Worm (Caenorhabditis elegans) whole organism, L4 larva: ENCODE measurements around the gene C01G6.4.

Source experiments
- F10B5.3 ChIP-seq: sonication (generic microtip); optimal IDR thresholded peaks from 2 replicates; lab custom pipeline; 2016; ENCODE audit warnings: mild to moderate bottlenecking, missing genetic modification characterization, missing compliant biosample characterization
- T26A8.4 ChIP-seq: fragments of 200-800 bp; sonication (Bioruptor generic); IDR thresholded peaks from 2 replicates; pipeline ENCODE4 v1.3.6; 2022; ENCODE audit warnings: missing genetic modification characterization, missing compliant biosample characterization
- Y75B8A.6 ChIP-seq: fragments of 200-800 bp; sonication (Bioruptor generic); IDR thresholded peaks from 2 replicates; pipeline ENCODE4 v1.3.6; 2022; ENCODE audit warnings: missing genetic modification reagents, missing genetic modification characterization, missing compliant biosample characterization
- ZK337.2 ChIP-seq: fragments of 200-800 bp; sonication (Bioruptor generic); IDR thresholded peaks from 2 replicates; pipeline ENCODE4 v1.3.6; 2022; ENCODE audit warnings: missing genetic modification reagents, missing genetic modification characterization, missing compliant biosample characterization
- ZK546.5 ChIP-seq, 2 experiments: sonication (generic microtip); optimal IDR thresholded peaks; 2 replicates each; lab custom pipeline; 2017; ENCODE audit warnings: missing biosample characterization in 2 of 2, missing genetic modification characterization in 2 of 2
- aha-1 ChIP-seq: fragments of 150-350 bp; peaks from one replicate; lab custom pipeline; 2014; ENCODE audit warnings: missing biosample characterization, missing genetic modification characterization
- aly-2 ChIP-seq: sonication (generic microtip); optimal IDR thresholded peaks from 2 replicates; lab custom pipeline; 2018; ENCODE audit warnings: missing biosample characterization, missing genetic modification characterization
- attf-4 ChIP-seq: sonication (generic microtip); optimal IDR thresholded peaks from 3 replicates; lab custom pipeline; 2017; ENCODE audit warnings: missing biosample characterization, missing genetic modification characterization
- ceh-20 ChIP-seq: fragments of 200-800 bp; sonication (Bioruptor generic); IDR thresholded peaks from 2 replicates; pipeline ENCODE4 v1.3.6; 2022; ENCODE audit warnings: missing genetic modification reagents, missing genetic modification characterization, missing compliant biosample characterization
- ceh-32 ChIP-seq: sonication (generic microtip); optimal IDR thresholded peaks from 2 replicates; lab custom pipeline; 2016; ENCODE audit warnings: mild to moderate bottlenecking, missing genetic modification characterization, missing compliant biosample characterization; ENCODE audit not compliant: poor library complexity
- ceh-82 ChIP-seq: sonication (generic microtip); optimal IDR thresholded peaks from 2 replicates; lab custom pipeline; 2017; ENCODE audit warnings: missing biosample characterization, missing genetic modification characterization
- daf-12 ChIP-seq: fragments of 150-350 bp; optimal IDR thresholded peaks from 2 replicates; lab custom pipeline; 2014; ENCODE audit warnings: missing biosample characterization, missing genetic modification reagents, missing genetic modification characterization
- fos-1 ChIP-seq: fragments of 150-350 bp; optimal IDR thresholded peaks from 2 replicates; lab custom pipeline; 2014; ENCODE audit warnings: missing biosample characterization, missing genetic modification characterization
- gei-8 ChIP-seq: fragments of 200-800 bp; sonication (Bioruptor generic); optimal IDR thresholded peaks from 2 replicates; lab custom pipeline; 2018; ENCODE audit warnings: mild to moderate bottlenecking, missing genetic modification characterization, missing compliant biosample characterization
- hlh-11 ChIP-seq: fragments of 200-800 bp; sonication (Bioruptor generic); optimal IDR thresholded peaks from 2 replicates; lab custom pipeline; 2018; ENCODE audit warnings: mild to moderate bottlenecking, missing genetic modification characterization, missing compliant biosample characterization
- hlh-30 ChIP-seq: sonication (generic microtip); optimal IDR thresholded peaks from 2 replicates; lab custom pipeline; 2017; ENCODE audit warnings: antibody characterized with exemption, mild to moderate bottlenecking, missing genetic modification characterization, missing compliant biosample characterization; ENCODE audit not compliant: insufficient read depth
- jun-1 ChIP-seq: fragments of 150-350 bp; optimal IDR thresholded peaks from 2 replicates; lab custom pipeline; 2014; ENCODE audit warnings: missing biosample characterization, missing genetic modification reagents, missing genetic modification characterization
- lim-7 ChIP-seq: fragments of 200-800 bp; sonication (Bioruptor generic); IDR thresholded peaks from 2 replicates; pipeline ENCODE4 v1.3.6; 2022; ENCODE audit warnings: missing genetic modification characterization, missing compliant biosample characterization
- lin-15B ChIP-seq: fragments of 150-350 bp; sonication (generic microtip); optimal IDR thresholded peaks from 3 replicates; lab custom pipeline; 2014; ENCODE audit warnings: missing biosample characterization, missing genetic modification characterization
- madf-5 ChIP-seq, 2 experiments: fragments of 200-800 bp; sonication (Bioruptor generic); IDR thresholded peaks; 2 replicates each; pipeline ENCODE4 v1.3.6; 2022; ENCODE audit warnings: missing compliant biosample characterization in 2 of 2, missing genetic modification characterization in 2 of 2
- mdt-29 ChIP-seq: fragments of 200-800 bp; sonication (Bioruptor generic); IDR thresholded peaks from 2 replicates; pipeline ENCODE4 v1.3.6; 2022; ENCODE audit warnings: missing genetic modification reagents, missing genetic modification characterization, missing compliant biosample characterization
- mes-2 ChIP-seq: sonication (generic microtip); optimal IDR thresholded peaks from 2 replicates; lab custom pipeline; 2016; ENCODE audit warnings: missing genotype, mild to moderate bottlenecking, missing genetic modification characterization, missing compliant biosample characterization; ENCODE audit not compliant: poor library complexity, severe bottlenecking
- mxl-3 ChIP-seq: fragments of 200-800 bp; sonication (Bioruptor generic); optimal IDR thresholded peaks from 2 replicates; lab custom pipeline; 2018; ENCODE audit warnings: mild to moderate bottlenecking, missing genetic modification characterization, missing compliant biosample characterization
- nhr-237 ChIP-seq: sonication (generic microtip); optimal IDR thresholded peaks from 2 replicates; lab custom pipeline; 2017; ENCODE audit warnings: missing biosample characterization, missing genetic modification characterization
- nhr-25 ChIP-seq: sonication (generic microtip); optimal IDR thresholded peaks from 2 replicates; lab custom pipeline; 2017; ENCODE audit warnings: missing genetic modification characterization, mild to moderate bottlenecking, missing compliant biosample characterization, antibody characterized with exemption, moderate library complexity, borderline replicate concordance; ENCODE audit not compliant: insufficient read depth
- nhr-28 ChIP-seq: fragments of 150-350 bp; optimal IDR thresholded peaks from 2 replicates; lab custom pipeline; 2014; ENCODE audit warnings: missing biosample characterization, missing genetic modification characterization
- nhr-41 ChIP-seq: fragments of 200-800 bp; sonication (Bioruptor generic); IDR thresholded peaks from 2 replicates; pipeline ENCODE4 v1.3.6; 2022; ENCODE audit warnings: missing genetic modification reagents, missing genetic modification characterization, missing compliant biosample characterization
- nhr-48 ChIP-seq: sonication (generic microtip); optimal IDR thresholded peaks from 2 replicates; lab custom pipeline; 2016; ENCODE audit warnings: mild to moderate bottlenecking, missing genetic modification characterization, missing compliant biosample characterization
- nhr-6 ChIP-seq: fragments of 150-350 bp; optimal IDR thresholded peaks from 2 replicates; lab custom pipeline; 2014; ENCODE audit warnings: missing biosample characterization, missing genetic modification characterization
- pqm-1 ChIP-seq: sonication (generic microtip); optimal IDR thresholded peaks from 2 replicates; lab custom pipeline; 2017; ENCODE audit warnings: missing biosample characterization, missing genetic modification characterization
- saeg-2 ChIP-seq: fragments of 200-800 bp; sonication (Bioruptor generic); IDR thresholded peaks from 2 replicates; pipeline ENCODE4 v1.3.6; 2022; ENCODE audit warnings: missing genetic modification reagents, missing genetic modification characterization, missing compliant biosample characterization
- skn-1 ChIP-seq: fragments of 150-350 bp; optimal IDR thresholded peaks from 2 replicates; lab custom pipeline; 2014; ENCODE audit warnings: missing biosample characterization, missing genetic modification characterization
- snpc-4 ChIP-seq: fragments of 150-350 bp; optimal IDR thresholded peaks from 2 replicates; lab custom pipeline; 2014; ENCODE audit warnings: missing biosample characterization, missing genetic modification characterization
- unc-62 ChIP-seq, 3 experiments: fragments of 150-350 bp in 1 of 3; sonication (generic microtip); optimal IDR thresholded peaks in 2 of 3; peaks in 1 of 3; 1 replicate in 1 of 3; 2 replicates in 2 of 3; lab custom pipeline; 2014 to 2017; ENCODE audit warnings: missing biosample characterization in 3 of 3, missing genetic modification characterization in 3 of 3, missing genetic modification reagents in 3 of 3, missing genotype in 1 of 3
- zag-1 ChIP-seq: fragments of 150-350 bp; optimal IDR thresholded peaks from 2 replicates; lab custom pipeline; 2014; ENCODE audit warnings: missing biosample characterization, missing genetic modification characterization
- zip-11 ChIP-seq: fragments of 200-800 bp; sonication (Bioruptor generic); IDR thresholded peaks from 2 replicates; pipeline ENCODE4 v1.3.6; 2022; ENCODE audit warnings: missing genetic modification characterization, missing compliant biosample characterization

C01G6.4 gene

ce11 chrII:9241610-9242009, 31.2 kb downstream of the C01G6.4 start:
- no peak for TF ChIP-seq nhr-48 (tag; lab: Kevin White, UChicago)
- TF ChIP-seq skn-1 (tag; lab: Kevin White, UChicago) = no peak
- TF ChIP-seq jun-1 (tag; lab: Kevin White, UChicago) = no peak
- TF ChIP-seq nhr-28 (tag; lab: Kevin White, UChicago) = peak; percentile 16
- TF ChIP-seq hlh-30 (tag; lab: Kevin White, UChicago) = peak; percentile 74
- peak; percentile 11 for TF ChIP-seq hlh-11

ce11 chrII:9237719-9238118, 35.1 kb downstream of the C01G6.4 start:
- TF ChIP-seq Y75B8A.6 (GFP tag; lab: Robert Waterston, UW) (no peak), T26A8.4 (GFP tag; lab: Robert Waterston, UW) (no peak), lin-15B (tag; lab: Kevin White, UChicago) (no peak), snpc-4 (tag; lab: Kevin White, UChicago) (no peak), nhr-237 (no peak), ZK337.2 (GFP tag; lab: Robert Waterston, UW) (no peak), gei-8 (GFP tag; lab: Kevin White, UChicago) (no peak), nhr-28 (tag; lab: Kevin White, UChicago) (peak; percentile 1)

ce11 chrII:9236972-9237371, 35.9 kb downstream of the C01G6.4 start:
- TF ChIP-seq aha-1 = peak; percentile 63
- no peak for TF ChIP-seq mdt-29 (GFP tag; lab: Robert Waterston, UW)
- TF ChIP-seq T26A8.4 (GFP tag; lab: Robert Waterston, UW) = no peak
- no peak for TF ChIP-seq snpc-4 (tag; lab: Kevin White, UChicago)
- TF ChIP-seq madf-5 (GFP tag; IDR thresholded peaks at IDR 0.05; lab: Robert Waterston, UW) = no peak

- no peak for TF ChIP-seq F10B5.3
- no peak for TF ChIP-seq daf-12 (tag; lab: Kevin White, UChicago)
- TF ChIP-seq nhr-6 = no peak
- TF ChIP-seq pqm-1 = no peak
- TF ChIP-seq nhr-28 (tag; lab: Kevin White, UChicago) = no peak
- no peak for TF ChIP-seq fos-1 (tag; lab: Kevin White, UChicago)
- TF ChIP-seq mdt-29 (GFP tag; lab: Robert Waterston, UW) = no peak
- no peak for TF ChIP-seq ceh-82 (tag; lab: Kevin White, UChicago)
- no peak for TF ChIP-seq aly-2 (tag; lab: Kevin White, UChicago)
- TF ChIP-seq lim-7 (GFP tag; lab: Robert Waterston, UW) = no peak
- no peak for TF ChIP-seq nhr-25 (tag; lab: Kevin White, UChicago)
- TF ChIP-seq nhr-41 = no peak
- TF ChIP-seq nhr-237 = no peak
- no peak for TF ChIP-seq ceh-32 (tag; lab: Kevin White, UChicago)
- no peak for TF ChIP-seq saeg-2 (GFP tag; lab: Robert Waterston, UW)
- no peak for TF ChIP-seq mes-2 (tag; lab: Kevin White, UChicago)
Measured at ce11 chrII:9236283-9236682, 36.6 kb downstream of the C01G6.4 start, which contains the start of gene T26C5.3. TSS of gene T26C5.3 (plus strand) at chrII:9236583.

ce11 chrII:9233813-9234212, 39.0 kb downstream of the C01G6.4 start:
- TF ChIP-seq attf-4 (no peak), nhr-28 (tag; lab: Kevin White, UChicago) (peak; percentile 28), zip-11 (GFP tag; lab: Robert Waterston, UW) (no peak), unc-62 (GFP tag; optimal IDR thresholded peaks at IDR 0.05 in 1 of 2; lab: Kevin White, UChicago) (peak in 1 of 2 experiments; percentile 63), unc-62 (tag; optimal IDR thresholded peaks at IDR 0.05; lab: Kevin White, UChicago) (no peak), ZK546.5 (tag; optimal IDR thresholded peaks at IDR 0.05; lab: Kevin White, UChicago) (no peak), mxl-3 (GFP tag; lab: Kevin White, UChicago) (peak; percentile 52), ceh-20 (GFP tag; lab: Robert Waterston, UW) (no peak), zag-1 (tag; lab: Kevin White, UChicago) (no peak)
